Fruit fly (Drosophila melanogaster) whole organism: Measurements from ENCODE around the gene Gr5a.

Source experiments
- CG8478 ChIP-seq: fragments of >200 bp; optimal IDR thresholded peaks from 2 replicates; lab custom pipeline; 2018; ENCODE audit warnings: inconsistent platforms
- Dll ChIP-seq: fragments of >200 bp; optimal IDR thresholded peaks from 2 replicates; lab custom pipeline; 2017
- usp ChIP-seq: fragments of >200 bp; optimal IDR thresholded peaks from 2 replicates; lab custom pipeline; 2017; ENCODE audit warnings: missing biosample characterization, missing genetic modification characterization, mixed read lengths

DNA sequence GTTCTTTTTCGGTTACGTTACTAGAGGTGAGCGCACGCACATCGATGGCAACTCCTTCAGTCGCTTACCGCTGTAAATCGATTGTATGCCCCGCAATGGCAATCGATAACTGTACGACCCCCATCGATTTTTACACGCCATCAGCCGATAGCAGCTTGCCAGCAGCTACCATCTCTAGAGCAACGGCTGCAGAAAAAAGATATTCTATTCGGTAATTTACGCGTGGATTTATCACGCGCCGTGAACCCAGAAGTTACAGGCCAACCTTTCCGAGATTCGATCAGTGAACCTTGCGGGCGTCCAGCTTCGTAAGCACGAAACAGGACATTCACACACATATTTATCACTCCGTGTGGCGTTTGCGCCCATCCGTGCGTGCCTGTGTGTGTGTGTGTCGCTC, 14.5 kb upstream of the Gr5a start, which contains the start of the genes Sirt4 and CG4119:
- TF ChIP-seq CG8478 (lab: Kevin White, UChicago) (no peak), usp (GFP tag; lab: Kevin White, UChicago) (no peak), Dll (lab: Kevin White, UChicago) (no peak)
